Fruit fly (Drosophila melanogaster) whole organism, embryonic: Measurements from ENCODE around the gene Gs1l.
A peak's percentile ranks its signal among the peaks of the same experiment; 100 is the strongest.

ENCODE experiments used
- Aef1 ChIP-seq: fragments of 200-800 bp; sonication (Bioruptor generic); IDR thresholded peaks from 3 replicates; pipeline ENCODE4 v1.3.6; 2022; ENCODE audit warnings: missing biosample characterization, missing genetic modification characterization
- CG11695 ChIP-seq: fragments of 200-800 bp; sonication (Bioruptor generic); IDR thresholded peaks from 3 replicates; pipeline ENCODE4 v1.3.6; 2022; ENCODE audit warnings: missing biosample characterization, missing genetic modification characterization
- CG12071 ChIP-seq: fragments of 200-800 bp; sonication (Bioruptor generic); optimal IDR thresholded peaks from 3 replicates; lab custom pipeline; 2018; ENCODE audit warnings: missing biosample characterization, mild to moderate bottlenecking, missing genetic modification characterization
- CG12155 ChIP-seq: fragments of 200-800 bp; sonication (Bioruptor generic); optimal IDR thresholded peaks from 3 replicates; lab custom pipeline; 2016; ENCODE audit warnings: missing biosample characterization, missing genetic modification characterization
- CG13296 ChIP-seq: fragments of 200-800 bp; sonication (Bioruptor generic); optimal IDR thresholded peaks from 3 replicates; lab custom pipeline; 2018; ENCODE audit warnings: missing biosample characterization, mild to moderate bottlenecking, missing genetic modification characterization
- CG13624 ChIP-seq: fragments of 200-800 bp; sonication (Bioruptor generic); optimal IDR thresholded peaks from 2 replicates; lab custom pipeline; 2016; ENCODE audit warnings: missing biosample characterization, missing genetic modification characterization
- CG15011 ChIP-seq: fragments of 200-800 bp; sonication (Bioruptor generic); optimal IDR thresholded peaks from 3 replicates; lab custom pipeline; 2018; ENCODE audit warnings: missing biosample characterization, mild to moderate bottlenecking, missing genetic modification characterization
- CG15514 ChIP-seq: fragments of 200-800 bp; sonication (Bioruptor generic); optimal IDR thresholded peaks from 3 replicates; lab custom pipeline; 2017; ENCODE audit warnings: missing biosample characterization, missing genetic modification characterization, mild to moderate bottlenecking, moderate library complexity, missing genetic modification reagents
- CG1603 ChIP-seq: fragments of 200-800 bp; sonication (Bioruptor generic); optimal IDR thresholded peaks from 2 replicates; lab custom pipeline; 2019; ENCODE audit warnings: missing biosample characterization, mild to moderate bottlenecking, missing genetic modification characterization, moderate library complexity
- CG1647 ChIP-seq: fragments of 200-800 bp; sonication (Bioruptor generic); optimal IDR thresholded peaks from 3 replicates; lab custom pipeline; 2016; ENCODE audit warnings: missing biosample characterization, missing genetic modification characterization
- CG16813 ChIP-seq: fragments of 200-800 bp; sonication (Bioruptor generic); IDR thresholded peaks from 3 replicates; pipeline ENCODE4 v1.3.6; 2022; ENCODE audit warnings: missing biosample characterization, missing genetic modification characterization; ENCODE audit not compliant: partially characterized antibody
- CG16815 ChIP-seq: fragments of 200-800 bp; sonication (Bioruptor generic); optimal IDR thresholded peaks from 3 replicates; lab custom pipeline; 2017; ENCODE audit warnings: missing biosample characterization, mild to moderate bottlenecking, missing genetic modification characterization
- CG17186 ChIP-seq: fragments of 200-800 bp; sonication (Bioruptor generic); optimal IDR thresholded peaks from 3 replicates; lab custom pipeline; 2017; ENCODE audit warnings: missing biosample characterization, missing genetic modification reagents, missing genetic modification characterization
- CG17328 ChIP-seq: fragments of 200-800 bp; sonication (Bioruptor generic); IDR thresholded peaks from 2 replicates; pipeline ENCODE4 v1.3.6; 2022; ENCODE audit warnings: missing biosample characterization, missing genetic modification characterization
- CG17802 ChIP-seq: fragments of 200-800 bp; sonication (Bioruptor generic); optimal IDR thresholded peaks from 2 replicates; lab custom pipeline; 2018; ENCODE audit warnings: missing biosample characterization, mild to moderate bottlenecking, missing genetic modification characterization, moderate library complexity
- CG18262 ChIP-seq: fragments of 200-800 bp; optimal IDR thresholded peaks from 3 replicates; lab custom pipeline; 2019; ENCODE audit warnings: missing biosample characterization, mild to moderate bottlenecking, missing genetic modification characterization, moderate library complexity
- CG31441 ChIP-seq: fragments of 200-800 bp; sonication (Bioruptor generic); IDR thresholded peaks from 2 replicates; pipeline ENCODE4 v1.3.6; 2022; ENCODE audit warnings: missing biosample characterization, missing genetic modification characterization
- CG34224 ChIP-seq: fragments of 200-800 bp; sonication (Bioruptor generic); IDR thresholded peaks from 3 replicates; pipeline ENCODE4 v1.3.6; 2022; ENCODE audit warnings: missing biosample characterization, missing genetic modification characterization; ENCODE audit not compliant: partially characterized antibody
- CG34376 ChIP-seq: fragments of 200-800 bp; sonication (Bioruptor generic); optimal IDR thresholded peaks from 2 replicates; lab custom pipeline; 2018; ENCODE audit warnings: missing biosample characterization, mild to moderate bottlenecking, missing genetic modification characterization
- CG3847 ChIP-seq: fragments of 200-800 bp; sonication (Bioruptor generic); IDR thresholded peaks from 2 replicates; pipeline ENCODE4 v1.3.6; 2022; ENCODE audit warnings: missing biosample characterization, missing genetic modification characterization
- CG8089 ChIP-seq: fragments of 200-800 bp; sonication (Bioruptor generic); optimal IDR thresholded peaks from 3 replicates; lab custom pipeline; 2016; ENCODE audit warnings: missing biosample characterization, missing genetic modification characterization
- CG9437 ChIP-seq: fragments of 200-800 bp; sonication (Bioruptor generic); optimal IDR thresholded peaks from 2 replicates; lab custom pipeline; 2018; ENCODE audit warnings: missing biosample characterization, mild to moderate bottlenecking, missing genetic modification characterization
- E2f2 ChIP-seq: fragments of 200-800 bp; sonication (Bioruptor generic); IDR thresholded peaks from 2 replicates; pipeline ENCODE4 v1.3.6; 2022; ENCODE audit warnings: missing biosample characterization, missing genetic modification characterization
- Fer1 ChIP-seq: fragments of 200-800 bp; sonication (Bioruptor generic); optimal IDR thresholded peaks from 2 replicates; lab custom pipeline; 2017; ENCODE audit warnings: missing biosample characterization, mild to moderate bottlenecking, missing genetic modification characterization
- Gug ChIP-seq: fragments of 200-800 bp; sonication (Bioruptor generic); IDR thresholded peaks from 4 replicates; pipeline ENCODE4 v1.3.6; 2022; ENCODE audit warnings: missing biosample characterization, missing genetic modification characterization
- Hr51 ChIP-seq, 2 experiments: fragments of 200-800 bp; sonication (Bioruptor generic); optimal IDR thresholded peaks; 2 replicates in 1 of 2; 3 replicates in 1 of 2; lab custom pipeline; 2016 to 2018; ENCODE audit warnings: missing biosample characterization in 2 of 2, missing genetic modification characterization in 2 of 2, mild to moderate bottlenecking in 1 of 2, moderate library complexity in 1 of 2
- Mrtf ChIP-seq: fragments of 200-800 bp; sonication (Bioruptor generic); IDR thresholded peaks from 3 replicates; pipeline ENCODE4 v1.3.6; 2022; ENCODE audit warnings: missing biosample characterization, missing genetic modification characterization
- Spps ChIP-seq: fragments of 200-800 bp; sonication (Bioruptor generic); optimal IDR thresholded peaks from 2 replicates; lab custom pipeline; 2018; ENCODE audit warnings: missing biosample characterization, mild to moderate bottlenecking, missing genetic modification characterization
- Sry-β ChIP-seq: fragments of 200-800 bp; sonication (Bioruptor generic); optimal IDR thresholded peaks from 2 replicates; lab custom pipeline; 2018; ENCODE audit warnings: missing biosample characterization, mild to moderate bottlenecking, missing genetic modification characterization, moderate library complexity
- Sry-δ ChIP-seq: fragments of 200-800 bp; sonication (Bioruptor generic); optimal IDR thresholded peaks from 2 replicates; lab custom pipeline; 2016; ENCODE audit warnings: missing biosample characterization, missing genetic modification characterization
- TFAM ChIP-seq: fragments of 200-800 bp; sonication (Bioruptor generic); optimal IDR thresholded peaks from 2 replicates; lab custom pipeline; 2017; ENCODE audit warnings: missing biosample characterization, missing genetic modification characterization, inconsistent platforms
- Usf ChIP-seq: fragments of 200-800 bp; sonication (Bioruptor generic); optimal IDR thresholded peaks from 2 replicates; lab custom pipeline; 2017; ENCODE audit warnings: missing genotype, missing biosample characterization, missing genetic modification characterization
- amos ChIP-seq: fragments of 200-800 bp; sonication (Bioruptor generic); IDR thresholded peaks from 2 replicates; pipeline ENCODE4 v1.3.6; 2022; ENCODE audit warnings: missing biosample characterization, missing genetic modification characterization; ENCODE audit not compliant: partially characterized antibody
- chinmo ChIP-seq: fragments of 200-800 bp; sonication (Bioruptor generic); IDR thresholded peaks from 4 replicates; pipeline ENCODE4 v1.3.6; 2022; ENCODE audit warnings: missing biosample characterization, missing genetic modification characterization; ENCODE audit not compliant: partially characterized antibody
- crol ChIP-seq: fragments of 200-800 bp; sonication (Bioruptor generic); IDR thresholded peaks from 2 replicates; pipeline ENCODE4 v1.3.6; 2022; ENCODE audit warnings: missing biosample characterization, missing genetic modification characterization
- eyg ChIP-seq: fragments of 200-800 bp; sonication (Bioruptor generic); optimal IDR thresholded peaks from 3 replicates; lab custom pipeline; 2016; ENCODE audit warnings: missing biosample characterization, missing genetic modification characterization
- ham ChIP-seq: fragments of 200-800 bp; sonication (Bioruptor generic); IDR thresholded peaks from 2 replicates; pipeline ENCODE4 v1.3.6; 2022; ENCODE audit warnings: missing biosample characterization, missing genetic modification characterization
- jigr1 ChIP-seq: fragments of 200-800 bp; sonication (Bioruptor generic); IDR thresholded peaks from 3 replicates; pipeline ENCODE4 v1.3.6; 2022; ENCODE audit warnings: missing biosample characterization, missing genetic modification characterization
- ken ChIP-seq: fragments of 200-800 bp; sonication (Bioruptor generic); IDR thresholded peaks from 3 replicates; pipeline ENCODE4 v1.3.6; 2022; ENCODE audit warnings: missing biosample characterization, missing genetic modification characterization
- otp ChIP-seq: fragments of 200-800 bp; sonication (Bioruptor generic); IDR thresholded peaks from 3 replicates; pipeline ENCODE4, ENCODE4 v1.3.6; 2022; ENCODE audit warnings: missing biosample characterization, missing genetic modification characterization
- psq ChIP-seq: fragments of 200-800 bp; sonication (Bioruptor generic); optimal IDR thresholded peaks from 2 replicates; lab custom pipeline; 2017; ENCODE audit warnings: missing biosample characterization, missing genetic modification characterization
- pzg ChIP-seq: fragments of 200-800 bp; sonication (Bioruptor generic); optimal IDR thresholded peaks from 3 replicates; lab custom pipeline; 2018; ENCODE audit warnings: missing biosample characterization, mild to moderate bottlenecking, missing genetic modification characterization, moderate library complexity
- rib ChIP-seq: fragments of 200-800 bp; sonication (Bioruptor generic); IDR thresholded peaks from 2 replicates; pipeline ENCODE4 v1.3.6; 2022; ENCODE audit warnings: missing biosample characterization, missing genetic modification characterization
- ro ChIP-seq: fragments of 200-800 bp; sonication (Bioruptor generic); IDR thresholded peaks from 2 replicates; pipeline ENCODE4 v1.3.6; 2022; ENCODE audit warnings: missing biosample characterization, missing genetic modification characterization
- sd ChIP-seq: fragments of 200-800 bp; sonication (Bioruptor generic); optimal IDR thresholded peaks from 3 replicates; lab custom pipeline; 2018; ENCODE audit warnings: missing biosample characterization, mild to moderate bottlenecking, missing genetic modification characterization, moderate library complexity
- sens-2 ChIP-seq: fragments of 200-800 bp; sonication (Bioruptor generic); IDR thresholded peaks from 2 replicates; pipeline ENCODE4 v1.3.6; 2022; ENCODE audit warnings: missing biosample characterization, missing genetic modification characterization
- tll ChIP-seq, 2 experiments: fragments of 200-800 bp in 1 of 2; fragments of >200 bp in 1 of 2; sonication (Bioruptor generic) in 1 of 2; optimal IDR thresholded peaks; 2 replicates each; lab custom pipeline; 2017 to 2019; ENCODE audit warnings: missing biosample characterization in 2 of 2, missing genetic modification characterization in 2 of 2, mild to moderate bottlenecking in 1 of 2, moderate library complexity in 1 of 2
- vnd ChIP-seq: fragments of 200-800 bp; sonication (Bioruptor generic); IDR thresholded peaks from 3 replicates; pipeline ENCODE4 v1.3.6; 2022; ENCODE audit warnings: missing biosample characterization, missing genetic modification characterization; ENCODE audit not compliant: partially characterized antibody
- wor ChIP-seq: fragments of 200-800 bp; sonication (Bioruptor generic); IDR thresholded peaks from 2 replicates; pipeline ENCODE4 v1.3.6; 2022; ENCODE audit warnings: missing biosample characterization, missing genetic modification characterization
- zen2 ChIP-seq: fragments of 200-800 bp; sonication (Bioruptor generic); IDR thresholded peaks from 3 replicates; pipeline ENCODE4 v1.3.6; 2022; ENCODE audit warnings: missing biosample characterization, missing genetic modification characterization; ENCODE audit not compliant: partially characterized antibody

The Gs1l gene

dm6 chr2L:4456539-4456994, at the start of gene Gs1l (continued):
- TF ChIP-seq psq (no peak), CG12071 (GFP tag; lab: Kevin White, UChicago) (no peak), CG31441 (GFP tag; lab: Robert Waterston, UW) (0 out of 2 replicates have a peak, but pooled peaks have one; percentile 24), Sry-β (GFP tag; lab: Kevin White, UChicago) (no peak), Gug (GFP tag; lab: Robert Waterston, UW) (no peak), CG15011 (no peak), Spps (no peak), CG12155 (GFP tag; lab: Kevin White, UChicago) (no peak), Fer1 (GFP tag; lab: Kevin White, UChicago) (peak; percentile 42), E2f2 (peak; percentile 77), CG3847 (GFP tag; lab: Robert Waterston, UW) (peak; percentile 42; the same call in 1 of the 2 replicates), eyg (GFP tag; lab: Kevin White, UChicago) (no peak), Hr51 (GFP tag; optimal IDR thresholded peaks at IDR 0.05; lab: Kevin White, UChicago) (peak in 1 of 2 experiments; percentile 21), Usf (no peak), CG34224 (GFP tag; lab: Robert Waterston, UW) (no peak), wor (GFP tag; lab: Robert Waterston, UW) (no peak), CG17186 (no peak), Aef1 (GFP tag; lab: Robert Waterston, UW) (no peak; the same call in 2 of the 3 replicates), pzg (GFP tag; lab: Kevin White, UChicago) (peak; percentile 55), CG16813 (no peak), sens-2 (GFP tag; lab: Robert Waterston, UW) (no peak), CG18262 (tag; lab: Kevin White, UChicago) (peak; percentile 8), sd (tag; lab: Kevin White, UChicago) (peak; percentile 56), tll (GFP tag; optimal IDR thresholded peaks at IDR 0.05; lab: Kevin White, UChicago) (no peak), CG17802 (tag; lab: Kevin White, UChicago) (no peak), ro (GFP tag; lab: Robert Waterston, UW) (no peak), CG13296 (no peak), jigr1 (GFP tag; lab: Robert Waterston, UW) (no peak), ken (GFP tag; lab: Robert Waterston, UW) (0 out of 3 replicates have a peak, but pooled peaks have one; percentile 9), CG17328 (no peak), CG1647 (GFP tag; lab: Kevin White, UChicago) (no peak), CG9437 (GFP tag; lab: Kevin White, UChicago) (no peak), vnd (GFP tag; lab: Robert Waterston, UW) (no peak), otp (GFP tag; lab: Robert Waterston, UW) (no peak), TFAM (no peak), CG15514 (peak; percentile 37), CG34376 (GFP tag; lab: Kevin White, UChicago) (peak; percentile 36), zen2 (GFP tag; lab: Robert Waterston, UW) (no peak), CG1603 (tag; lab: Kevin White, UChicago) (no peak), crol (0 out of 2 replicates have a peak, but pooled peaks have one; percentile 15), Mrtf (GFP tag; lab: Robert Waterston, UW) (no peak), amos (no peak), Sry-δ (no peak), chinmo (GFP tag; lab: Robert Waterston, UW) (0 out of 4 replicates have a peak, but pooled peaks have one; percentile 5), ham (no peak), CG8089 (GFP tag; lab: Kevin White, UChicago) (no peak), CG11695 (GFP tag; lab: Robert Waterston, UW) (no peak), rib (peak; percentile 71), CG16815 (GFP tag; lab: Kevin White, UChicago) (no peak), CG13624 (GFP tag; lab: Kevin White, UChicago) (no peak)
